Fruit fly (Drosophila melanogaster) whole organism, embryonic: ENCODE data around the gene slmo.

ENCODE experiments used
- Bgb ChIP-seq: fragments of 200-800 bp; sonication (Bioruptor generic); IDR thresholded peaks from 2 replicates; pipeline ENCODE4 v1.3.6; 2022; ENCODE audit warnings: missing biosample characterization, missing genetic modification characterization; ENCODE audit not compliant: partially characterized antibody
- C15 ChIP-seq: fragments of 200-800 bp; sonication (Bioruptor generic); IDR thresholded peaks from 3 replicates; pipeline ENCODE4 v1.3.6; 2022; ENCODE audit warnings: missing biosample characterization, missing genetic modification characterization
- CG10274 ChIP-seq: fragments of 200-800 bp; sonication (Bioruptor generic); optimal IDR thresholded peaks from 3 replicates; lab custom pipeline; 2017; ENCODE audit warnings: missing biosample characterization, mild to moderate bottlenecking, missing genetic modification characterization
- CG11247 ChIP-seq: fragments of 200-800 bp; sonication (Bioruptor generic); IDR thresholded peaks from 2 replicates; pipeline ENCODE4 v1.3.6; 2022; ENCODE audit warnings: missing biosample characterization, missing genetic modification characterization
- CG11456 ChIP-seq: fragments of 200-800 bp; sonication (Bioruptor generic); IDR thresholded peaks from 3 replicates; pipeline ENCODE4 v1.3.6; 2022; ENCODE audit warnings: missing biosample characterization, missing genetic modification characterization
- CG12104 ChIP-seq: fragments of 200-800 bp; sonication (Bioruptor generic); optimal IDR thresholded peaks from 3 replicates; lab custom pipeline; 2016; ENCODE audit warnings: missing biosample characterization, missing genetic modification characterization
- CG16813 ChIP-seq: fragments of 200-800 bp; sonication (Bioruptor generic); IDR thresholded peaks from 3 replicates; pipeline ENCODE4 v1.3.6; 2022; ENCODE audit warnings: missing biosample characterization, missing genetic modification characterization; ENCODE audit not compliant: partially characterized antibody
- CG17186 ChIP-seq: fragments of 200-800 bp; sonication (Bioruptor generic); optimal IDR thresholded peaks from 3 replicates; lab custom pipeline; 2017; ENCODE audit warnings: missing biosample characterization, missing genetic modification reagents, missing genetic modification characterization
- CG18476 ChIP-seq: fragments of 200-800 bp; sonication (Bioruptor generic); optimal IDR thresholded peaks from 2 replicates; lab custom pipeline; 2016; ENCODE audit warnings: missing biosample characterization, mild to moderate bottlenecking, missing genetic modification characterization
- CG18764 ChIP-seq: fragments of 200-800 bp; sonication (Bioruptor generic); optimal IDR thresholded peaks from 3 replicates; lab custom pipeline; 2016; ENCODE audit warnings: missing biosample characterization, missing genetic modification characterization
- CG2712 ChIP-seq: fragments of 200-800 bp; optimal IDR thresholded peaks from 3 replicates; lab custom pipeline; 2019; ENCODE audit warnings: missing biosample characterization, mild to moderate bottlenecking, missing genetic modification characterization, moderate library complexity
- CG30431 ChIP-seq: fragments of 200-800 bp; sonication (Bioruptor generic); optimal IDR thresholded peaks from 2 replicates; lab custom pipeline; 2017; ENCODE audit warnings: missing biosample characterization, missing genetic modification characterization
- CG3995 ChIP-seq: fragments of 200-800 bp; sonication (Bioruptor generic); optimal IDR thresholded peaks from 3 replicates; lab custom pipeline; 2016; ENCODE audit warnings: missing biosample characterization, missing genetic modification characterization
- CG4282 ChIP-seq: fragments of 200-800 bp; sonication (Bioruptor generic); optimal IDR thresholded peaks from 2 replicates; lab custom pipeline; 2016; ENCODE audit warnings: missing biosample characterization, missing genetic modification characterization
- CG4360 ChIP-seq: fragments of 200-800 bp; sonication (Bioruptor generic); IDR thresholded peaks from 2 replicates; pipeline ENCODE4 v1.3.6; 2022; ENCODE audit warnings: missing biosample characterization, missing genetic modification characterization
- CG4707 ChIP-seq: fragments of 200-800 bp; sonication (Bioruptor generic); optimal IDR thresholded peaks from 2 replicates; lab custom pipeline; 2018; ENCODE audit warnings: missing biosample characterization, mild to moderate bottlenecking, missing genetic modification characterization, moderate library complexity
- CG5180 ChIP-seq: fragments of 200-800 bp; sonication (Bioruptor generic); optimal IDR thresholded peaks from 3 replicates; lab custom pipeline; 2017; ENCODE audit warnings: missing biosample characterization, missing genetic modification characterization, mild to moderate bottlenecking, moderate library complexity, missing genetic modification reagents
- CG5245 ChIP-seq: fragments of 200-800 bp; sonication (Bioruptor generic); optimal IDR thresholded peaks from 3 replicates; lab custom pipeline; 2016; ENCODE audit warnings: missing biosample characterization, missing genetic modification characterization
- CG6813 ChIP-seq: fragments of 200-800 bp; sonication (Bioruptor generic); optimal IDR thresholded peaks from 2 replicates; lab custom pipeline; 2017; ENCODE audit warnings: missing biosample characterization, missing genetic modification characterization, mild to moderate bottlenecking, moderate library complexity, missing genetic modification reagents
- CG6854 ChIP-seq: fragments of 200-800 bp; sonication (Bioruptor generic); optimal IDR thresholded peaks from 3 replicates; lab custom pipeline; 2017; ENCODE audit warnings: missing biosample characterization, mild to moderate bottlenecking, missing genetic modification characterization
- CG7372 ChIP-seq: fragments of 200-800 bp; sonication (Bioruptor generic); IDR thresholded peaks from 2 replicates; pipeline ENCODE4 v1.3.6; 2022; ENCODE audit warnings: missing biosample characterization, missing genetic modification characterization
- Dip3 ChIP-seq: fragments of 200-800 bp; sonication (Bioruptor generic); optimal IDR thresholded peaks from 3 replicates; lab custom pipeline; 2016; ENCODE audit warnings: missing biosample characterization, missing genetic modification characterization
- ERR ChIP-seq: fragments of 200-800 bp; sonication (Bioruptor generic); optimal IDR thresholded peaks from 2 replicates; lab custom pipeline; 2016; ENCODE audit warnings: missing biosample characterization, missing genetic modification characterization
- Eip74EF ChIP-seq, 2 experiments: fragments of 200-800 bp in 1 of 2; fragments of >200 bp in 1 of 2; sonication (Bioruptor generic) in 1 of 2; optimal IDR thresholded peaks; 2 replicates each; lab custom pipeline; 2017 to 2019; ENCODE audit warnings: missing biosample characterization in 2 of 2, missing genetic modification characterization in 2 of 2, mild to moderate bottlenecking in 1 of 2, moderate library complexity in 1 of 2
- Gsc ChIP-seq: fragments of 200-800 bp; sonication (Bioruptor generic); IDR thresholded peaks from 2 replicates; pipeline ENCODE4 v1.3.6; 2022; ENCODE audit warnings: missing biosample characterization, missing genetic modification characterization
- Gug ChIP-seq: fragments of 200-800 bp; sonication (Bioruptor generic); IDR thresholded peaks from 4 replicates; pipeline ENCODE4 v1.3.6; 2022; ENCODE audit warnings: missing biosample characterization, missing genetic modification characterization
- Hr39 ChIP-seq: fragments of >200 bp; optimal IDR thresholded peaks from 2 replicates; lab custom pipeline; 2017
- Hr78 ChIP-seq, 2 experiments: fragments of 200-800 bp in 1 of 2; fragments of >200 bp in 1 of 2; sonication (Bioruptor generic) in 1 of 2; optimal IDR thresholded peaks; 2 replicates each; lab custom pipeline; 2017 to 2019; ENCODE audit warnings: missing biosample characterization in 2 of 2, missing genetic modification characterization in 2 of 2, mild to moderate bottlenecking in 1 of 2, moderate library complexity in 1 of 2
- Med ChIP-seq: fragments of 200-800 bp; sonication (Bioruptor generic); peaks from one replicate; lab custom pipeline; 2016; ENCODE audit warnings: missing biosample characterization, missing genetic modification characterization, mild to moderate bottlenecking, inconsistent platforms, moderate library complexity
- NfI ChIP-seq: fragments of 200-800 bp; sonication (Bioruptor generic); optimal IDR thresholded peaks from 3 replicates; lab custom pipeline; 2018; ENCODE audit warnings: missing biosample characterization, mild to moderate bottlenecking, missing genetic modification characterization, moderate library complexity
- Sox102F ChIP-seq: fragments of 200-800 bp; sonication (Bioruptor generic); optimal IDR thresholded peaks from 2 replicates; lab custom pipeline; 2018; ENCODE audit warnings: missing biosample characterization, mild to moderate bottlenecking, missing genetic modification characterization, moderate library complexity
- al ChIP-seq: fragments of 200-800 bp; sonication (Bioruptor generic); IDR thresholded peaks from 2 replicates; pipeline ENCODE4 v1.3.6; 2022; ENCODE audit warnings: missing biosample characterization, missing genetic modification characterization
- ash1 ChIP-seq: fragments of 200-800 bp; sonication (Bioruptor generic); optimal IDR thresholded peaks from 2 replicates; lab custom pipeline; 2018; ENCODE audit warnings: missing biosample characterization, mild to moderate bottlenecking, missing genetic modification characterization
- chinmo ChIP-seq: fragments of 200-800 bp; sonication (Bioruptor generic); IDR thresholded peaks from 4 replicates; pipeline ENCODE4 v1.3.6; 2022; ENCODE audit warnings: missing biosample characterization, missing genetic modification characterization; ENCODE audit not compliant: partially characterized antibody
- chm ChIP-seq: fragments of 200-800 bp; sonication (Bioruptor generic); IDR thresholded peaks from 2 replicates; pipeline ENCODE4 v1.3.6; 2022; ENCODE audit warnings: missing biosample characterization, missing genetic modification characterization
- da ChIP-seq: fragments of 200-800 bp; sonication (Bioruptor generic); optimal IDR thresholded peaks from 2 replicates; lab custom pipeline; 2016; ENCODE audit warnings: missing biosample characterization, missing genetic modification characterization
- danr ChIP-seq: fragments of 200-800 bp; sonication (Bioruptor generic); IDR thresholded peaks from 2 replicates; pipeline ENCODE4 v1.3.6; 2022; ENCODE audit warnings: missing biosample characterization, missing genetic modification characterization
- fd102C ChIP-seq: fragments of 200-800 bp; sonication (Bioruptor generic); optimal IDR thresholded peaks from 2 replicates; lab custom pipeline; 2018; ENCODE audit warnings: missing biosample characterization, mild to moderate bottlenecking, missing genetic modification characterization, moderate library complexity
- grau ChIP-seq: fragments of 200-800 bp; optimal IDR thresholded peaks from 3 replicates; lab custom pipeline; 2019; ENCODE audit warnings: missing biosample characterization, mild to moderate bottlenecking, missing genetic modification characterization, moderate library complexity
- lab ChIP-seq: fragments of 200-800 bp; sonication (Bioruptor generic); optimal IDR thresholded peaks from 3 replicates; lab custom pipeline; 2017; ENCODE audit warnings: missing biosample characterization, missing genetic modification characterization, mild to moderate bottlenecking, moderate library complexity, missing genetic modification reagents
- mam ChIP-seq: fragments of 200-800 bp; sonication (Bioruptor generic); optimal IDR thresholded peaks from 3 replicates; lab custom pipeline; 2016; ENCODE audit warnings: missing biosample characterization, missing genetic modification characterization
- psq ChIP-seq: fragments of 200-800 bp; sonication (Bioruptor generic); optimal IDR thresholded peaks from 2 replicates; lab custom pipeline; 2017; ENCODE audit warnings: missing biosample characterization, missing genetic modification characterization
- rib ChIP-seq: fragments of 200-800 bp; sonication (Bioruptor generic); IDR thresholded peaks from 2 replicates; pipeline ENCODE4 v1.3.6; 2022; ENCODE audit warnings: missing biosample characterization, missing genetic modification characterization
- sc ChIP-seq, 3 experiments: fragments of >200 bp in 2 of 3; fragments of 200-800 bp in 1 of 3; sonication (Bioruptor generic) in 1 of 3; optimal IDR thresholded peaks; 2 replicates in 2 of 3; 3 replicates in 1 of 3; lab custom pipeline; 2017; ENCODE audit warnings: mild to moderate bottlenecking in 1 of 3, missing biosample characterization in 1 of 3, missing genetic modification characterization in 1 of 3, missing genetic modification reagents in 1 of 3
- slbo ChIP-seq: fragments of 200-800 bp; sonication (Bioruptor generic); IDR thresholded peaks from 2 replicates; pipeline ENCODE4 v1.3.6; 2022; ENCODE audit warnings: missing biosample characterization, missing genetic modification characterization
- trh ChIP-seq: fragments of 200-800 bp; sonication (Bioruptor generic); optimal IDR thresholded peaks from 2 replicates; lab custom pipeline; 2016; ENCODE audit warnings: missing biosample characterization, missing genetic modification characterization
- ttk ChIP-seq: fragments of 200-800 bp; sonication (Bioruptor generic); IDR thresholded peaks from 2 replicates; pipeline ENCODE4 v2.1.2; 2022; ENCODE audit warnings: missing biosample characterization, missing genetic modification characterization
- vvl ChIP-seq: fragments of 200-800 bp; sonication (Bioruptor generic); IDR thresholded peaks from 2 replicates; pipeline ENCODE4 v1.3.6; 2022; ENCODE audit warnings: missing biosample characterization, missing genetic modification characterization
- yki ChIP-seq: fragments of >200 bp; optimal IDR thresholded peaks from 3 replicates; lab custom pipeline; 2018
- z ChIP-seq: fragments of 200-800 bp; sonication (Bioruptor generic); IDR thresholded peaks from 3 replicates; pipeline ENCODE4 v1.3.6; 2022; ENCODE audit warnings: missing biosample characterization, missing genetic modification characterization

Gene slmo

dm6 chr2L:6078757-6079351 is 30.3 kb upstream of the slmo start (continued):
- TF ChIP-seq CG5180 (GFP tag; lab: Kevin White, UChicago) (peak; percentile 2), yki (lab: Kevin White, UChicago) (peak; percentile 12), Dip3 (no peak), grau (tag; lab: Kevin White, UChicago) (no peak), Gug (GFP tag; lab: Robert Waterston, UW) (no peak), chinmo (GFP tag; lab: Robert Waterston, UW) (0 out of 4 replicates have a peak, but pooled peaks have one; percentile 23), rib (GFP tag; lab: Robert Waterston, UW) (peak; percentile 92), slbo (GFP tag; lab: Robert Waterston, UW) (no peak), CG18476 (GFP tag; lab: Kevin White, UChicago) (no peak), psq (GFP tag; lab: Kevin White, UChicago) (no peak), CG12104 (GFP tag; lab: Kevin White, UChicago) (no peak), CG11456 (GFP tag; lab: Robert Waterston, UW) (no peak), danr (GFP tag; lab: Robert Waterston, UW) (no peak), mam (GFP tag; lab: Kevin White, UChicago) (no peak), fd102C (GFP tag; lab: Kevin White, UChicago) (no peak), CG4707 (GFP tag; lab: Kevin White, UChicago) (no peak), CG5245 (GFP tag; lab: Kevin White, UChicago) (no peak), CG4282 (GFP tag; lab: Kevin White, UChicago) (no peak), CG17186 (GFP tag; lab: Kevin White, UChicago) (no peak), Hr78 (GFP tag; optimal IDR thresholded peaks at IDR 0.05; lab: Kevin White, UChicago) (peak in 1 of 2 experiments; percentile 34), C15 (GFP tag; lab: Robert Waterston, UW) (no peak), CG6854 (GFP tag; lab: Kevin White, UChicago) (no peak), CG6813 (no peak), NfI (GFP tag; lab: Kevin White, UChicago) (no peak), CG2712 (tag; lab: Kevin White, UChicago) (peak; percentile 17), da (GFP tag; lab: Kevin White, UChicago) (peak; percentile 92), CG4360 (GFP tag; lab: Robert Waterston, UW) (peak; percentile 59; the same call in 1 of the 2 replicates), Hr39 (lab: Kevin White, UChicago) (no peak), ash1 (GFP tag; lab: Kevin White, UChicago) (no peak), Med (GFP tag; lab: Kevin White, UChicago) (peak; percentile 77), CG16813 (GFP tag; lab: Robert Waterston, UW) (0 out of 3 replicates have a peak, but pooled peaks have one; percentile 28), CG7372 (GFP tag; lab: Robert Waterston, UW) (no peak), CG11247 (GFP tag; lab: Robert Waterston, UW) (no peak), lab (GFP tag; lab: Kevin White, UChicago) (no peak), Bgb (GFP tag; lab: Robert Waterston, UW) (peak; percentile 18; the same call in 1 of the 2 replicates), trh (GFP tag; lab: Kevin White, UChicago) (no peak), Gsc (GFP tag; lab: Robert Waterston, UW) (no peak), CG3995 (GFP tag; lab: Kevin White, UChicago) (no peak), al (GFP tag; lab: Robert Waterston, UW) (no peak), sc (optimal IDR thresholded peaks at IDR 0.05; lab: Kevin White, UChicago) (no peak), sc (GFP tag; optimal IDR thresholded peaks at IDR 0.05; lab: Kevin White, UChicago) (no peak), z (GFP tag; lab: Robert Waterston, UW) (peak; percentile 91), CG30431 (GFP tag; lab: Kevin White, UChicago) (no peak), Eip74EF (GFP tag; optimal IDR thresholded peaks at IDR 0.05; lab: Kevin White, UChicago) (no peak), CG10274 (no peak), Sox102F (GFP tag; lab: Kevin White, UChicago) (no peak), ERR (GFP tag; lab: Kevin White, UChicago) (no peak), ttk (GFP tag; lab: Robert Waterston, UW) (no peak), CG18764 (GFP tag; lab: Kevin White, UChicago) (no peak), vvl (GFP tag; lab: Robert Waterston, UW) (peak; percentile 50; the same call in 1 of the 2 replicates), chm (GFP tag; lab: Robert Waterston, UW) (peak; percentile 41; the same call in 1 of the 2 replicates)
